Worm (Caenorhabditis elegans) whole organism, mixed stage, embryonic: Measurements from ENCODE around the gene Y51H4A.937.
"Not testable (repeated sequence)": the region's sequence is repeated elsewhere in the genome, so short reads cannot be mapped to it uniquely, and the experiment has no call there.

ENCODE experiments used
- lsy-2 ChIP-seq: fragments of 150-350 bp; optimal IDR thresholded peaks from 2 replicates; lab custom pipeline; 2014; ENCODE audit warnings: missing biosample characterization, missing genetic modification characterization
- nhr-28 ChIP-seq: fragments of 150-350 bp; optimal IDR thresholded peaks from 2 replicates; lab custom pipeline; 2014; ENCODE audit warnings: missing biosample characterization, missing genetic modification characterization
- sptf-1 ChIP-seq: sonication (generic microtip); optimal IDR thresholded peaks from 2 replicates; lab custom pipeline; 2017; ENCODE audit warnings: mild to moderate bottlenecking, missing genetic modification characterization, moderate library complexity, missing compliant biosample characterization

DNA sequence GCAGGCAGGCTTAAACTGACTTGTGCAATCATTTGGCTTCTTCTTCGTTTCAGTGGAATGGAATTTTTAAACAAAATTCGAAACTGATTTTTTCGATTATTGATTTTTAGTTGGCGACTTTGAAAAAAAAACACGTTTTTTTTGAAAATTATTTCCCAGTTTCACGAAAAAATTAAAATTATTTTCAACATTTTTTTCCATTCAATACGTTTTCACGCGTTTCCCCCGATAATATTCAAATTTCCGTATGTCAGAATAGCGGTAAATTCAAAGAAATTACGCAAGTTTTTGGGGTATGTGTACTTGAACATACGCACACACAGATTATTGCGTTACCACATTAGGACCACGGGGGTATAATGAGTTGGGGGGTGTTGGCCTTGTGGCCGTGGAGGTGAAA, 21.3 kb upstream of the Y51H4A.937 start, which contains the start of gene Y51H4A.935:
- TF ChIP-seq nhr-28; sptf-1; lsy-2 (tag; lab: Kevin White, UChicago): not testable (repeated sequence)
